Fruit fly (Drosophila melanogaster): ENCODE data around the gene CG45101.

CG45101 gene

dm6 chr3L:11089805-11090440, 25.1 kb downstream of the CG45101 start (continued):
- TF ChIP-seq E2f2 (GFP tag; IDR thresholded peaks at IDR 0.05) (peak; percentile 72), CG17802 (tag; optimal IDR thresholded peaks at IDR 0.05) (peak; percentile 3), CG13424 (tag; optimal IDR thresholded peaks at IDR 0.05) (peak; percentile 94), CG10147 (GFP tag; optimal IDR thresholded peaks at IDR 0.05) (peak; percentile 88), ab (GFP tag; optimal IDR thresholded peaks at IDR 0.05) (peak; percentile 51), Sry-δ (GFP tag; optimal IDR thresholded peaks at IDR 0.05) (peak; percentile 35), al (GFP tag; IDR thresholded peaks at IDR 0.05) (peak; percentile 47; the same call in 1 of the 2 replicates), CG12155 (GFP tag; optimal IDR thresholded peaks at IDR 0.05) (peak; percentile 84), CG2129 (GFP tag; IDR thresholded peaks at IDR 0.05; ENCODE audit: partially characterized antibody) (no peak), CG15696 (tag; optimal IDR thresholded peaks at IDR 0.05) (peak; percentile 93), ind (GFP tag; optimal IDR thresholded peaks at IDR 0.05) (peak; percentile 87), CG14014 (GFP tag; IDR thresholded peaks at IDR 0.05) (peak; percentile 77), CG8478 (optimal IDR thresholded peaks at IDR 0.05) (no peak), emc (GFP tag; optimal IDR thresholded peaks at IDR 0.05) (peak; percentile 46), Meics (GFP tag; optimal IDR thresholded peaks at IDR 0.05) (peak; percentile 81), chn (GFP tag; optimal IDR thresholded peaks at IDR 0.05) (peak; percentile 84), CG3995 (GFP tag; optimal IDR thresholded peaks at IDR 0.05) (no peak), Asciz (GFP tag; optimal IDR thresholded peaks at IDR 0.05) (peak; percentile 91), sug (tag; optimal IDR thresholded peaks at IDR 0.05) (peak; percentile 78), CG12391 (tag; optimal IDR thresholded peaks at IDR 0.05) (peak; percentile 96), sens (GFP tag) (peak; percentile 99), CG8290 (GFP tag; optimal IDR thresholded peaks at IDR 0.05) (peak; percentile 45), CG8290 (tag; optimal IDR thresholded peaks at IDR 0.05) (peak; percentile 52 to 73), otp (GFP tag; IDR thresholded peaks at IDR 0.05) (peak; percentile 91), jing (GFP tag; optimal IDR thresholded peaks at IDR 0.05) (peak; percentile 79), CrebB (tag; optimal IDR thresholded peaks at IDR 0.05) (peak; percentile 26), Fer3 (tag; optimal IDR thresholded peaks at IDR 0.05) (peak; percentile 52), CG32767 (GFP tag; IDR thresholded peaks at IDR 0.05) (peak; percentile 74), unc-4 (GFP tag; IDR thresholded peaks at IDR 0.05; ENCODE audit: partially characterized antibody) (no peak), CG4617 (GFP tag; optimal IDR thresholded peaks at IDR 0.05; ENCODE audit: borderline replicate concordance) (peak; percentile 64), CG14965 (GFP tag; optimal IDR thresholded peaks at IDR 0.05; ENCODE audit: borderline replicate concordance) (peak; percentile 65), CG4707 (GFP tag; optimal IDR thresholded peaks at IDR 0.05) (peak; percentile 57), CG15514 (GFP tag; optimal IDR thresholded peaks at IDR 0.05) (peak; percentile 68), Dip2 (GFP tag; IDR thresholded peaks at IDR 0.05) (no peak; the same call in 1 of the 2 replicates), Sry-β (GFP tag; optimal IDR thresholded peaks at IDR 0.05) (peak; percentile 67), gcm (GFP tag; optimal IDR thresholded peaks at IDR 0.05) (peak; percentile 91), Hsf (GFP tag; optimal IDR thresholded peaks at IDR 0.05) (peak; percentile 93), Stat92E (GFP tag; optimal IDR thresholded peaks at IDR 0.05) (peak in 1 of 3 experiments; percentile 87), CG10462 (GFP tag; optimal IDR thresholded peaks at IDR 0.05) (peak; percentile 92), Ada2b (GFP tag; IDR thresholded peaks at IDR 0.05) (peak; percentile 82), p53 (GFP tag; optimal IDR thresholded peaks at IDR 0.05) (peak; percentile 39), CoRest (tag; optimal IDR thresholded peaks at IDR 0.05) (peak; percentile 95), CG10267 (tag; optimal IDR thresholded peaks at IDR 0.05) (peak; percentile 88), Mes4 (GFP tag; optimal IDR thresholded peaks at IDR 0.05) (peak; percentile 85), wor (GFP tag; IDR thresholded peaks at IDR 0.05) (peak; percentile 86), bcd (GFP tag; optimal IDR thresholded peaks at IDR 0.05) (peak; percentile 88), CG3847 (GFP tag; IDR thresholded peaks at IDR 0.05) (peak; percentile 65), Myb (GFP tag; optimal IDR thresholded peaks at IDR 0.05) (peak; percentile 57), CG2202 (tag; optimal IDR thresholded peaks at IDR 0.05) (peak; percentile 86), CG1832 (GFP tag; optimal IDR thresholded peaks at IDR 0.05) (no peak)

Data from whole organism, embryonic.